Fruit fly (Drosophila melanogaster): Measurements from ENCODE around the gene CG15473.

Gene CG15473

DNA sequence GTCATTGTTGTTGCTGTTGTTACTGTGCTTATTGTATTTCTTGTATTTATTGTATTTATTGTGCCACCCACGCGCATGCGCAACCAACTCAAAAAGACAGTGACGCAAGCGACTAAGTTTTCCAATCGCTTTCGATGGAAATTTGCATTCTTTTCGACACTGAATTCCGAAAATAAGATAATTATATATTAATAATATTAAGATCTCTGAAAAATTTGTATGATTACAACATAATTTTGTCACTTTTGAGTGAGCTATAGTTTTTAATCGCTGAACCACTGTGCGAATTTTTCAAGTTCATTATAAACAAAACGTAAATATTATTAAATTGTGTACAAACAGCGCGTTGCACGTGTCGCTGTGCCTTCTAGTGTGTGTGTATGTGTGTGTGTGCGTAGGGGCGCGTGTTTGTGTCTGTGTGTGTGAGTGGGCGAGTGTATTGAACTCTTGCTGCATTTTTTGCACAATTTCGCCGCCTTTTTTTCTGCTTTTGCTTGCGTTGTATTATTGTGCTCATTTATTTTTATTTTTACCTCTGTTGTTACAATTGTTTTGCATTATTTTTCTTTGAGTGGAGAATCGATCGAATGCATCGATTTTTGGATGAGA is 38.5 kb downstream of the CG15473 start (continued):
- TF ChIP-seq Hr4 (GFP tag; optimal IDR thresholded peaks at IDR 0.05) (no peak), CG6854 (GFP tag; optimal IDR thresholded peaks at IDR 0.05) (no peak), CG6163 (GFP tag; IDR thresholded peaks at IDR 0.05) (0 out of 3 replicates have a peak, but pooled peaks have one; percentile 23), Sox102F (GFP tag; optimal IDR thresholded peaks at IDR 0.05) (peak; percentile 7), CG4318 (GFP tag; optimal IDR thresholded peaks at IDR 0.05) (no peak), CG7368 (GFP tag; optimal IDR thresholded peaks at IDR 0.05) (no peak), CG15336 (GFP tag; IDR thresholded peaks at IDR 0.05) (no peak), fd85E (GFP tag; optimal IDR thresholded peaks at IDR 0.05) (no peak), CG10669 (GFP tag; optimal IDR thresholded peaks at IDR 0.05) (no peak), ss (GFP tag; optimal IDR thresholded peaks at IDR 0.05) (no peak), Met (GFP tag; optimal IDR thresholded peaks at IDR 0.05) (peak; percentile 43), CG3919 (GFP tag; optimal IDR thresholded peaks at IDR 0.05) (peak; percentile 19), fd59A (GFP tag; optimal IDR thresholded peaks at IDR 0.05) (no peak), Lpt (GFP tag; optimal IDR thresholded peaks at IDR 0.05) (no peak), Sox15 (GFP tag; optimal IDR thresholded peaks at IDR 0.05) (peak; percentile 10), topi (GFP tag; optimal IDR thresholded peaks at IDR 0.05) (peak; percentile 12), eg (GFP tag; IDR thresholded peaks at IDR 0.05) (peak; percentile 56), Gug (GFP tag; IDR thresholded peaks at IDR 0.05) (0 out of 2 replicates have a peak, but pooled peaks have one; percentile 28), OdsH (GFP tag; optimal IDR thresholded peaks at IDR 0.05) (peak; percentile 33), CG6792 (GFP tag; optimal IDR thresholded peaks at IDR 0.05) (peak; percentile 30), dac (GFP tag; optimal IDR thresholded peaks at IDR 0.05) (no peak), CG32006 (GFP tag; optimal IDR thresholded peaks at IDR 0.05) (peak; percentile 22), CG31627 (GFP tag; optimal IDR thresholded peaks at IDR 0.05) (peak; percentile 22), Hr39 (GFP tag; optimal IDR thresholded peaks at IDR 0.05) (peak; percentile 19), CG8319 (GFP tag; optimal IDR thresholded peaks at IDR 0.05) (no peak), esn (GFP tag; optimal IDR thresholded peaks at IDR 0.05) (peak; percentile 46), CG8119 (GFP tag; IDR thresholded peaks at IDR 0.05) (0 out of 3 replicates have a peak, but pooled peaks have one; percentile 20), Smox (GFP tag; optimal IDR thresholded peaks at IDR 0.05) (peak; percentile 19), CG10631 (GFP tag; optimal IDR thresholded peaks at IDR 0.05) (peak; percentile 4), fkh (GFP tag; optimal IDR thresholded peaks at IDR 0.05) (no peak)

- TF ChIP-seq Met (GFP tag; optimal IDR thresholded peaks at IDR 0.05) (peak; percentile 18), CG31627 (GFP tag; optimal IDR thresholded peaks at IDR 0.05) (peak; percentile 33), CG15336 (GFP tag; IDR thresholded peaks at IDR 0.05) (0 out of 2 replicates have a peak, but pooled peaks have one; percentile 10), OdsH (GFP tag; optimal IDR thresholded peaks at IDR 0.05) (peak; percentile 29), pdm3 (GFP tag; optimal IDR thresholded peaks at IDR 0.05) (peak; percentile 11), CG34406 (GFP tag; optimal IDR thresholded peaks at IDR 0.05) (peak; percentile 7), acj6 (GFP tag; optimal IDR thresholded peaks at IDR 0.05) (peak; percentile 25), Sox15 (GFP tag; optimal IDR thresholded peaks at IDR 0.05) (no peak), Gug (GFP tag; IDR thresholded peaks at IDR 0.05) (peak; percentile 33), eg (GFP tag; IDR thresholded peaks at IDR 0.05) (peak; percentile 52; the same call in 1 of the 3 replicates), cyc (GFP tag; optimal IDR thresholded peaks at IDR 0.05) (peak; percentile 40), Ets21C (GFP tag; optimal IDR thresholded peaks at IDR 0.05) (peak; percentile 8), CG3032 (tag; optimal IDR thresholded peaks at IDR 0.05) (no peak), svp (GFP tag) (peak; percentile 52), Eip75B (GFP tag; optimal IDR thresholded peaks at IDR 0.05) (peak; percentile 8), CG11294 (GFP tag; IDR thresholded peaks at IDR 0.05) (no peak), CG9139 (GFP tag; optimal IDR thresholded peaks at IDR 0.05) (no peak), CG11762 (GFP tag; optimal IDR thresholded peaks at IDR 0.05; ENCODE audit: insufficient read depth) (no peak), CG3919 (GFP tag; optimal IDR thresholded peaks at IDR 0.05) (peak; percentile 2), Hr39 (GFP tag; optimal IDR thresholded peaks at IDR 0.05) (peak; percentile 63), CG32006 (GFP tag; optimal IDR thresholded peaks at IDR 0.05) (peak; percentile 4), topi (GFP tag; optimal IDR thresholded peaks at IDR 0.05) (peak; percentile 50), achi (GFP tag; optimal IDR thresholded peaks at IDR 0.05) (no peak), CG10631 (GFP tag; optimal IDR thresholded peaks at IDR 0.05) (peak; percentile 8), CG6163 (GFP tag; IDR thresholded peaks at IDR 0.05) (peak; percentile 33; the same call in 1 of the 3 replicates), CG6276 (GFP tag; optimal IDR thresholded peaks at IDR 0.05) (no peak), fkh (GFP tag; optimal IDR thresholded peaks at IDR 0.05) (no peak), fd85E (GFP tag; optimal IDR thresholded peaks at IDR 0.05) (no peak), CG8119 (GFP tag; IDR thresholded peaks at IDR 0.05) (0 out of 3 replicates have a peak, but pooled peaks have one; percentile 13), Smox (GFP tag; optimal IDR thresholded peaks at IDR 0.05) (peak; percentile 31), esn (GFP tag; optimal IDR thresholded peaks at IDR 0.05) (peak; percentile 43), net (GFP tag; optimal IDR thresholded peaks at IDR 0.05) (peak; percentile 25), Eip78C (GFP tag) (peak; percentile 37), CG7368 (GFP tag; optimal IDR thresholded peaks at IDR 0.05) (peak; percentile 18), CG8632 (GFP tag; optimal IDR thresholded peaks at IDR 0.05) (no peak), lz (GFP tag; optimal IDR thresholded peaks at IDR 0.05) (peak; percentile 20)
These were observed 39.4 kb downstream of the CG15473 start for dm6 chrX:4614945-4615344.
